Worm (Caenorhabditis elegans): Measurements from ENCODE around the gene C27B7.7.

DNA sequence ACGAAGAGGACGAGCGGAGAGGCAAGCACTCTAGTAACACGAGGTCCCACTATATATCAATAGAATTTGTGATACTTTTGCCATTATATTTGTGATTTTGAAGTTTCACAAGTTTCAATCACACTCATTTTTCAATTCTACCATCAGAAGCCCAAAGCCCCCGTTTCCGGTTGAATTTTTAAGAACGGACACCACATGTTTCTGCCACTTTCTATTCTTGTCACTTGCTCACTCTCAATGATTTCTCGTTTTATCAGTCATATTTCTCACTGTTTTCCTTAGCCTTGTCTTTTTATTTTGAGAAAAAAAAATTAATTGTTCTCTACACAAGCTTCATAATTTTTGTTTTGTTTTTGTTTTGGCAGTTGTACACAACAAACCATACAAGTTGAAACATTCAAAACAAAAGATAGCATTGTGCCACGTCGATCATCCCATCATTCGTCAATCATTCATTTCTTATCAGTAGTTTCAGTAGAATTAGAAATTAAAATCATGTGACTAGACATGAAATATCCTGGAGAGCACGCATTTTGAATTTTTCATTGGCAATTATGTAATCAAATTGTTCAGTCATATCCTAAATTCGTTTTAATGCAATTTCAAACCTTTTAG, 45.2 kb downstream of the C27B7.7 start:
- TF ChIP-seq flt-1 (GFP tag; IDR thresholded peaks at IDR 0.05) (no peak), cog-1 (tag; optimal IDR thresholded peaks at IDR 0.05) (no peak), ztf-29 (GFP tag; IDR thresholded peaks at IDR 0.05) (no peak), T22C8.4 (GFP tag; IDR thresholded peaks at IDR 0.05) (no peak), ref-1 (GFP tag; conservative IDR thresholded peaks at IDR 0.05) (no peak), tab-1 (GFP tag; IDR thresholded peaks at IDR 0.05) (no peak), klf-2 (GFP tag; conservative IDR thresholded peaks at IDR 0.05) (no peak), ztf-23 (GFP tag; IDR thresholded peaks at IDR 0.05) (no peak)

Measured in whole organism, midembryonic.